Worm (Caenorhabditis elegans): ENCODE measurements around the gene pals-17.

ce11 chrIII:1436738-1437137, 45.1 kb upstream of the pals-17 start:
- TF ChIP-seq unc-39 (tag; optimal IDR thresholded peaks at IDR 0.05), result no peak
- TF ChIP-seq nhr-237 (tag; optimal IDR thresholded peaks at IDR 0.05), result no peak
- no peak for TF ChIP-seq nhr-76 (tag; optimal IDR thresholded peaks at IDR 0.05)

Measured in whole organism, mixed stage, embryonic.